Fruit fly (Drosophila melanogaster) whole organism, prepupa: Measurements from ENCODE around the gene Wdr62.

Source experiments
- CG11294 ChIP-seq: fragments of 200-800 bp; sonication (Bioruptor generic); IDR thresholded peaks from 2 replicates; pipeline ENCODE4 v1.3.6; 2022; ENCODE audit warnings: missing biosample characterization, missing genetic modification characterization
- CG11762 ChIP-seq: fragments of 200-800 bp; sonication (Bioruptor generic); optimal IDR thresholded peaks from 3 replicates; lab custom pipeline; 2016; ENCODE audit warnings: missing biosample characterization, missing genetic modification characterization; ENCODE audit not compliant: insufficient read depth
- CG8319 ChIP-seq: fragments of 200-800 bp; sonication (Bioruptor generic); optimal IDR thresholded peaks from 3 replicates; lab custom pipeline; 2016; ENCODE audit warnings: missing biosample characterization, missing genetic modification characterization
- CG8632 ChIP-seq: fragments of 200-800 bp; sonication (Bioruptor generic); optimal IDR thresholded peaks from 3 replicates; lab custom pipeline; 2016; ENCODE audit warnings: missing biosample characterization, missing genetic modification characterization
- Eip78C ChIP-seq: fragments of 200-800 bp; sonication (Bioruptor generic); peaks from one replicate; lab custom pipeline; 2016; ENCODE audit warnings: missing biosample characterization, missing genetic modification characterization
- Ets96B ChIP-seq: fragments of 200-800 bp; optimal IDR thresholded peaks from 2 replicates; lab custom pipeline; 2019; ENCODE audit warnings: missing biosample characterization, mild to moderate bottlenecking, missing genetic modification characterization, moderate library complexity
- Hr39 ChIP-seq: fragments of 200-800 bp; sonication (Bioruptor generic); optimal IDR thresholded peaks from 2 replicates; lab custom pipeline; 2016; ENCODE audit warnings: missing biosample characterization, missing genetic modification characterization
- Lpt ChIP-seq: fragments of 200-800 bp; sonication (Bioruptor generic); optimal IDR thresholded peaks from 3 replicates; lab custom pipeline; 2016; ENCODE audit warnings: missing biosample characterization, missing genetic modification characterization
- Sox15 ChIP-seq: fragments of 200-800 bp; sonication (Bioruptor generic); optimal IDR thresholded peaks from 3 replicates; lab custom pipeline; 2016; ENCODE audit warnings: missing biosample characterization, missing genetic modification characterization
- fd85E ChIP-seq: fragments of 200-800 bp; sonication (Bioruptor generic); optimal IDR thresholded peaks from 3 replicates; lab custom pipeline; 2016; ENCODE audit warnings: missing biosample characterization, missing genetic modification characterization
- lz ChIP-seq: fragments of 200-800 bp; sonication (Bioruptor generic); optimal IDR thresholded peaks from 3 replicates; lab custom pipeline; 2016; ENCODE audit warnings: missing biosample characterization, missing genetic modification characterization

dm6 chr2L:1970312-1970929, 86.0 kb downstream of the Wdr62 start, which contains the start of gene erm:
- TF ChIP-seq CG8319 (GFP tag; lab: Kevin White, UChicago) (no peak), CG11762 (GFP tag; lab: Kevin White, UChicago) (no peak), Lpt (GFP tag; lab: Kevin White, UChicago) (no peak), CG11294 (GFP tag; lab: Robert Waterston, UW) (no peak), CG8632 (GFP tag; lab: Kevin White, UChicago) (no peak), Hr39 (GFP tag; lab: Kevin White, UChicago) (no peak), Sox15 (GFP tag; lab: Kevin White, UChicago) (no peak), fd85E (GFP tag; lab: Kevin White, UChicago) (no peak), Ets96B (no peak), Eip78C (peak; percentile 43), lz (GFP tag; lab: Kevin White, UChicago) (no peak)
